Comparison of ENCODE assay signal across 3 fruit fly cellular contexts in genomic region chr2L:14994834-14995506, dm6.
A peak's percentile ranks its signal among the peaks of the same experiment; 100 is the strongest.
TF ChIP-seq lines count a peak whose summit lies in the region.

No protein-coding gene starts in this region.

- TF ChIP-seq CTCF in whole organism, embryonic (GFP tag; optimal IDR thresholded peaks at IDR 0.05; lab: Kevin White, UChicago), result peak; percentile 58

TF ChIP-seq in whole organism, embryonic, 481 proteins besides CTCF, POLR2A, EP300 and RAD21 (continues in another document):
- TF ChIP-seq nmo (GFP tag; optimal IDR thresholded peaks at IDR 0.05; lab: Kevin White, UChicago) (peak; percentile 32), Drgx (GFP tag; IDR thresholded peaks at IDR 0.05; lab: Robert Waterston, UW) (peak; percentile 38; the same call in 1 of the 2 replicates), row (GFP tag; IDR thresholded peaks at IDR 0.05; lab: Robert Waterston, UW) (0 out of 3 replicates have a peak, but pooled peaks have one; percentile 31), Xbp1 (GFP tag; optimal IDR thresholded peaks at IDR 0.05; lab: Kevin White, UChicago) (peak; percentile 11), Oli (tag; optimal IDR thresholded peaks at IDR 0.05; lab: Kevin White, UChicago) (peak; percentile 23), CoRest (tag; optimal IDR thresholded peaks at IDR 0.05; lab: Kevin White, UChicago) (peak; percentile 6), fru (optimal IDR thresholded peaks at IDR 0.05; lab: Kevin White, UChicago) (no peak), CG11695 (GFP tag; IDR thresholded peaks at IDR 0.05; lab: Robert Waterston, UW) (0 out of 3 replicates have a peak, but pooled peaks have one; percentile 15), kay (GFP tag; optimal IDR thresholded peaks at IDR 0.05; lab: Kevin White, UChicago) (no peak), CG1602 (GFP tag; optimal IDR thresholded peaks at IDR 0.05; lab: Kevin White, UChicago) (peak; percentile 19), CG12104 (GFP tag; optimal IDR thresholded peaks at IDR 0.05; lab: Kevin White, UChicago) (peak; percentile 14), dmrt99B (tag; optimal IDR thresholded peaks at IDR 0.05; lab: Kevin White, UChicago) (peak; percentile 35), az2 (GFP tag; optimal IDR thresholded peaks at IDR 0.05; lab: Kevin White, UChicago) (peak; percentile 46), CG10979 (tag; optimal IDR thresholded peaks at IDR 0.05; lab: Kevin White, UChicago) (peak; percentile 1), CG2889 (GFP tag; IDR thresholded peaks at IDR 0.05; lab: Robert Waterston, UW) (no peak), CG7839 (tag; optimal IDR thresholded peaks at IDR 0.05; lab: Kevin White, UChicago) (peak; percentile 48), CG12391 (tag; optimal IDR thresholded peaks at IDR 0.05; lab: Kevin White, UChicago) (peak; percentile 36), eve (GFP tag; optimal IDR thresholded peaks at IDR 0.05; lab: Kevin White, UChicago) (peak in 1 of 2 experiments; percentile 42), CG13424 (tag; optimal IDR thresholded peaks at IDR 0.05; lab: Kevin White, UChicago) (peak; percentile 23), Hr3 (GFP tag; optimal IDR thresholded peaks at IDR 0.05; lab: Kevin White, UChicago) (peak; percentile 45), pzg (GFP tag; optimal IDR thresholded peaks at IDR 0.05; lab: Kevin White, UChicago) (no peak), CG8359 (GFP tag; optimal IDR thresholded peaks at IDR 0.05; lab: Kevin White, UChicago; ENCODE audit: borderline replicate concordance) (no peak), nau (GFP tag; optimal IDR thresholded peaks at IDR 0.05; lab: Kevin White, UChicago) (no peak), sens-2 (GFP tag; IDR thresholded peaks at IDR 0.05; lab: Robert Waterston, UW) (no peak), chn (GFP tag; optimal IDR thresholded peaks at IDR 0.05; lab: Kevin White, UChicago) (no peak), Fer1 (GFP tag; optimal IDR thresholded peaks at IDR 0.05; lab: Kevin White, UChicago) (no peak), lola (GFP tag; optimal IDR thresholded peaks at IDR 0.05; lab: Kevin White, UChicago) (peak in 1 of 3 experiments; percentile 8), CG8388 (GFP tag; optimal IDR thresholded peaks at IDR 0.05; lab: Kevin White, UChicago) (peak; percentile 8), CG6689 (GFP tag; IDR thresholded peaks at IDR 0.05; lab: Robert Waterston, UW) (peak; percentile 32; the same call in 1 of the 2 replicates)

TF ChIP-seq in whole organism, prepupa, 60 proteins besides CTCF, POLR2A, EP300 and RAD21 (continues in another document):
- TF ChIP-seq CG9139 (GFP tag; optimal IDR thresholded peaks at IDR 0.05; lab: Kevin White, UChicago), result peak; percentile 27
- no peak for TF ChIP-seq dac (GFP tag; optimal IDR thresholded peaks at IDR 0.05; lab: Kevin White, UChicago)
- peak; percentile 57 for TF ChIP-seq Lpt (GFP tag; optimal IDR thresholded peaks at IDR 0.05; lab: Kevin White, UChicago)
- TF ChIP-seq Ets21C (GFP tag; optimal IDR thresholded peaks at IDR 0.05; lab: Kevin White, UChicago), result no peak
- TF ChIP-seq Hr4 (GFP tag; optimal IDR thresholded peaks at IDR 0.05; lab: Kevin White, UChicago), result peak; percentile 74
- peak; percentile 72 for TF ChIP-seq OdsH (GFP tag; optimal IDR thresholded peaks at IDR 0.05; lab: Kevin White, UChicago)
- TF ChIP-seq CG8632 (GFP tag; optimal IDR thresholded peaks at IDR 0.05; lab: Kevin White, UChicago), result peak; percentile 75
- TF ChIP-seq vri (GFP tag; optimal IDR thresholded peaks at IDR 0.05; lab: Kevin White, UChicago), result no peak
- TF ChIP-seq CG3032 (tag; optimal IDR thresholded peaks at IDR 0.05; lab: Kevin White, UChicago), result peak; percentile 51
- no peak for TF ChIP-seq CG6854 (GFP tag; optimal IDR thresholded peaks at IDR 0.05; lab: Kevin White, UChicago)
- peak; percentile 55 for TF ChIP-seq CG8119 (GFP tag; IDR thresholded peaks at IDR 0.05; lab: Robert Waterston, UW)
- no peak for TF ChIP-seq Eip75B (GFP tag; optimal IDR thresholded peaks at IDR 0.05; lab: Kevin White, UChicago)
- peak; percentile 81 for TF ChIP-seq svp (GFP tag; lab: Kevin White, UChicago)
- TF ChIP-seq CG4318 (GFP tag; optimal IDR thresholded peaks at IDR 0.05; lab: Kevin White, UChicago), result peak; percentile 82
- TF ChIP-seq CG11762 (GFP tag; optimal IDR thresholded peaks at IDR 0.05; lab: Kevin White, UChicago; ENCODE audit: insufficient read depth), result no peak
- no peak for TF ChIP-seq Hr39 (GFP tag; optimal IDR thresholded peaks at IDR 0.05; lab: Kevin White, UChicago)
- peak; percentile 70 for TF ChIP-seq CG34406 (GFP tag; optimal IDR thresholded peaks at IDR 0.05; lab: Kevin White, UChicago)
- TF ChIP-seq Smox (GFP tag; optimal IDR thresholded peaks at IDR 0.05; lab: Kevin White, UChicago), result no peak
- peak; percentile 96 for TF ChIP-seq Eip78C (GFP tag; lab: Kevin White, UChicago)
- peak; percentile 66 for TF ChIP-seq net (GFP tag; optimal IDR thresholded peaks at IDR 0.05; lab: Kevin White, UChicago)
- peak; percentile 64 for TF ChIP-seq pdm3 (GFP tag; optimal IDR thresholded peaks at IDR 0.05; lab: Kevin White, UChicago)
- no peak for TF ChIP-seq dsx (GFP tag; optimal IDR thresholded peaks at IDR 0.05; lab: Kevin White, UChicago; ENCODE audit: poor library complexity, severe bottlenecking)
- TF ChIP-seq CG10631 (GFP tag; optimal IDR thresholded peaks at IDR 0.05; lab: Kevin White, UChicago), result peak; percentile 56
- TF ChIP-seq fd85E (GFP tag; optimal IDR thresholded peaks at IDR 0.05; lab: Kevin White, UChicago), result no peak
- peak; percentile 28 for TF ChIP-seq CG10669 (GFP tag; optimal IDR thresholded peaks at IDR 0.05; lab: Kevin White, UChicago)
- TF ChIP-seq Sox15 (GFP tag; optimal IDR thresholded peaks at IDR 0.05; lab: Kevin White, UChicago), result peak; percentile 56
- TF ChIP-seq Blimp-1 (GFP tag; optimal IDR thresholded peaks at IDR 0.05; lab: Kevin White, UChicago), result no peak
- TF ChIP-seq CG31627 (GFP tag; optimal IDR thresholded peaks at IDR 0.05; lab: Kevin White, UChicago), result peak; percentile 7
- TF ChIP-seq ss (GFP tag; optimal IDR thresholded peaks at IDR 0.05; lab: Kevin White, UChicago), result peak in 1 of 2 experiments; percentile 60
- peak; percentile 87 for TF ChIP-seq CG32006 (GFP tag; optimal IDR thresholded peaks at IDR 0.05; lab: Kevin White, UChicago)
- no peak for TF ChIP-seq eg (GFP tag; IDR thresholded peaks at IDR 0.05; lab: Robert Waterston, UW)
- TF ChIP-seq CG11902 (GFP tag; optimal IDR thresholded peaks at IDR 0.05; lab: Kevin White, UChicago), result peak; percentile 33
- peak; percentile 21 for TF ChIP-seq topi (GFP tag; optimal IDR thresholded peaks at IDR 0.05; lab: Kevin White, UChicago)

TF ChIP-seq in whole organism, pupa, 21 proteins besides CTCF, POLR2A, EP300 and RAD21:
- TF ChIP-seq D1 (tag; optimal IDR thresholded peaks at IDR 0.05; lab: Kevin White, UChicago) (no peak), CG9948 (tag; optimal IDR thresholded peaks at IDR 0.05; lab: Kevin White, UChicago) (peak; percentile 62), gl (tag; optimal IDR thresholded peaks at IDR 0.05; lab: Kevin White, UChicago) (no peak), Ets98B (GFP tag; IDR thresholded peaks at IDR 0.05; lab: Robert Waterston, UW) (no peak), CG15710 (tag; optimal IDR thresholded peaks at IDR 0.05; lab: Kevin White, UChicago) (peak; percentile 73), CG14655 (GFP tag; optimal IDR thresholded peaks at IDR 0.05; lab: Kevin White, UChicago) (peak; percentile 17), CG4496 (GFP tag; IDR thresholded peaks at IDR 0.05; lab: Robert Waterston, UW) (peak; percentile 26; the same call in 1 of the 3 replicates), Pif1B (GFP tag; optimal IDR thresholded peaks at IDR 0.05; lab: Kevin White, UChicago) (peak; percentile 15), CG12605 (GFP tag; IDR thresholded peaks at IDR 0.05; lab: Robert Waterston, UW) (no peak), CG13204 (GFP tag; optimal IDR thresholded peaks at IDR 0.05; lab: Kevin White, UChicago) (no peak), CG17806 (tag; optimal IDR thresholded peaks at IDR 0.05; lab: Kevin White, UChicago) (peak; percentile 39), Pif1A (GFP tag; optimal IDR thresholded peaks at IDR 0.05; lab: Kevin White, UChicago) (no peak), Snoo (tag; optimal IDR thresholded peaks at IDR 0.05; lab: Kevin White, UChicago) (no peak), fd96Ca (GFP tag; IDR thresholded peaks at IDR 0.05; lab: Robert Waterston, UW) (no peak), CG8159 (tag; optimal IDR thresholded peaks at IDR 0.05; lab: Kevin White, UChicago) (peak; percentile 74), CG8301 (tag; optimal IDR thresholded peaks at IDR 0.05; lab: Kevin White, UChicago) (no peak), CG32121 (GFP tag; IDR thresholded peaks at IDR 0.05; lab: Robert Waterston, UW) (no peak), rn (GFP tag; IDR thresholded peaks at IDR 0.05; lab: Robert Waterston, UW) (no peak), CG34367 (tag; optimal IDR thresholded peaks at IDR 0.05; lab: Kevin White, UChicago) (peak; percentile 47), CG10348 (GFP tag; IDR thresholded peaks at IDR 0.05; lab: Robert Waterston, UW) (no peak), EcR (GFP tag; optimal IDR thresholded peaks at IDR 0.05; lab: Kevin White, UChicago) (no peak)
TF ChIP-seq in whole organism, pupa: peak in this region for 8.

Comparison
In these comparisons a context has a peak if more than half of its experiments do, and no peak if none do; other contexts are left out.
1. Of the 7 proteins assayed by ChIP-seq in both whole organism, embryonic and whole organism, prepupa: peak only in whole organism, embryonic: Sox102F; only in whole organism, prepupa: Lpt; in both: none; in neither: 5.